Worm (Caenorhabditis elegans) whole organism, L4/young adult: ENCODE data around the gene K01F9.2.
A peak's percentile ranks its signal among the peaks of the same experiment; 100 is the strongest.

Experiments
- W03F9.2 ChIP-seq: fragments of 150-350 bp; optimal IDR thresholded peaks from 2 replicates; lab custom pipeline; 2014; ENCODE audit warnings: missing biosample characterization, missing genetic modification characterization
- dao-5 ChIP-seq: sonication (generic microtip); optimal IDR thresholded peaks from 2 replicates; lab custom pipeline; 2016; ENCODE audit warnings: missing genotype, missing genetic modification characterization, moderate library complexity, missing compliant biosample characterization
- him-1 ChIP-seq: sonication (generic microtip); optimal IDR thresholded peaks from 2 replicates; lab custom pipeline; 2016; ENCODE audit warnings: missing genotype, missing genetic modification reagents, missing genetic modification characterization, missing compliant biosample characterization

The K01F9.2 gene

ce11 chrIII:8867922-8868655 lies 8.8 kb downstream of the K01F9.2 start:
- TF ChIP-seq dao-5 (tag; lab: Kevin White, UChicago) (no peak), W03F9.2 (peak; percentile 22)

- no peak for TF ChIP-seq W03F9.2
- TF ChIP-seq him-1 (tag; lab: Kevin White, UChicago), result no peak
- no peak for TF ChIP-seq dao-5 (tag; lab: Kevin White, UChicago)
These were observed 9.7 kb downstream of the K01F9.2 start for ce11 chrIII:8866983-8867842.

- TF ChIP-seq W03F9.2 (no peak), him-1 (tag; lab: Kevin White, UChicago) (no peak), dao-5 (tag; lab: Kevin White, UChicago) (no peak)
These were observed 10.9 kb downstream of the K01F9.2 start for ce11 chrIII:8866038-8866437.

- TF ChIP-seq W03F9.2 (peak; percentile 45), dao-5 (tag; lab: Kevin White, UChicago) (peak; percentile 45), him-1 (tag; lab: Kevin White, UChicago) (no peak)
These were observed 11.6 kb downstream of the K01F9.2 start for ce11 chrIII:8865294-8865766.

- TF ChIP-seq W03F9.2 (no peak), him-1 (tag; lab: Kevin White, UChicago) (no peak), dao-5 (tag; lab: Kevin White, UChicago) (no peak)
These were observed 18.4 kb downstream of the K01F9.2 start for ce11 chrIII:8858482-8858881.

ce11 chrIII:8851961-8852360 lies 25.0 kb downstream of the K01F9.2 start, which contains the start of gene plg-1:
plg-1 (plus strand) TSS chrIII:8852261.
- TF ChIP-seq W03F9.2, result no peak
- TF ChIP-seq dao-5 (tag; lab: Kevin White, UChicago), result no peak
- TF ChIP-seq him-1 (tag; lab: Kevin White, UChicago), result no peak

- TF ChIP-seq W03F9.2 (peak; percentile 85), dao-5 (tag; lab: Kevin White, UChicago) (no peak)
These were observed 26.4 kb downstream of the K01F9.2 start, which contains the start of gene F44E2.9 for ce11 chrIII:8850482-8851047. F44E2.9 (minus strand) TSS chrIII:8850532.

- no peak for TF ChIP-seq him-1 (tag; lab: Kevin White, UChicago)
- no peak for TF ChIP-seq dao-5 (tag; lab: Kevin White, UChicago)
- no peak for TF ChIP-seq W03F9.2
These were observed 27.4 kb downstream of the K01F9.2 start, which contains the start of gene F44E2.8 for ce11 chrIII:8849507-8849906. F44E2.8 (minus strand) TSS chrIII:8849877.

- no peak for TF ChIP-seq dao-5 (tag; lab: Kevin White, UChicago)
These were observed 28.6 kb downstream of the K01F9.2 start, which contains the start of gene F44E2.7 for ce11 chrIII:8848372-8848771. F44E2.7 (minus strand) TSS chrIII:8848472.

ce11 chrIII:8847722-8848121 lies 29.2 kb downstream of the K01F9.2 start:
- no peak for TF ChIP-seq dao-5 (tag; lab: Kevin White, UChicago)
- TF ChIP-seq him-1 (tag; lab: Kevin White, UChicago), result no peak
- peak; percentile 73 for TF ChIP-seq W03F9.2

ce11 chrIII:8845114-8845513 lies 31.8 kb downstream of the K01F9.2 start, which contains the start of gene F44E2.6:
F44E2.6 (minus strand) TSS chrIII:8845214.
- TF ChIP-seq dao-5 (tag; lab: Kevin White, UChicago), result no peak

- TF ChIP-seq him-1 (tag; lab: Kevin White, UChicago), result no peak
- TF ChIP-seq W03F9.2, result no peak
- no peak for TF ChIP-seq dao-5 (tag; lab: Kevin White, UChicago)
These were observed 32.8 kb downstream of the K01F9.2 start for ce11 chrIII:8844137-8844536.

- TF ChIP-seq dao-5 (tag; lab: Kevin White, UChicago) (no peak), him-1 (tag; lab: Kevin White, UChicago) (no peak), W03F9.2 (no peak)
These were observed 37.1 kb downstream of the K01F9.2 start for ce11 chrIII:8839813-8840212.

ce11 chrIII:8838075-8838474 lies 38.9 kb downstream of the K01F9.2 start, which contains the start of gene F44E2.4:
F44E2.4 (minus strand) TSS chrIII:8838424.
- no peak for TF ChIP-seq him-1 (tag; lab: Kevin White, UChicago)
- TF ChIP-seq W03F9.2, result no peak
- no peak for TF ChIP-seq dao-5 (tag; lab: Kevin White, UChicago)
